Worm (Caenorhabditis elegans): Measurements from ENCODE around the gene Y32B12C.1.

Gene Y32B12C.1

DNA sequence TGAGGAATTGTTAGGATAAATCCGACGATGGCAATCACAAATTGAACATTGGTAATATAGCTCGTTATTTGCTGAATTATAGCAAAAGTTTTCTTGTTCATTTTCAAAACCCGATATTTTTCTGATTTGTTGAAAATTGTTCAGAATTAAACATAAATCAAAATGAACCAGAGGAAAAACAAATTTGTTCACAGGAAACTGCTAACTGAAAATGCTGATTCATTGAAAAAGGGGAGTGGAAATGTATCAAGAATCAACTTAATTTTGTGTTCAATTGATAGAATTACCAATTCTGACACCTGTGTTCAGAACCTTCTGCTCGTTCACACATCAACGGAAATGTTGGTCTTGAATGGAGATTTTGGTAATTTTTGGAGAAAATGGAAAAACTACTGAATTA lies 37.1 kb downstream of the Y32B12C.1 start, which contains the start of gene srw-77:
srw-77 (minus strand) TSS at position 101 of the 400 bp plus-strand sequence.
- TF ChIP-seq M03D4.4 (tag; optimal IDR thresholded peaks at IDR 0.05) (no peak), mab-5 (tag; optimal IDR thresholded peaks at IDR 0.05) (no peak), nhr-76 (tag; optimal IDR thresholded peaks at IDR 0.05) (no peak), elt-3 (tag; optimal IDR thresholded peaks at IDR 0.05) (no peak)

- TF ChIP-seq cnd-1 (tag; optimal IDR thresholded peaks at IDR 0.05) (no peak), tbx-8 (GFP tag; optimal IDR thresholded peaks at IDR 0.05) (no peak), ces-1 (GFP tag; optimal IDR thresholded peaks at IDR 0.05) (no peak), nhr-76 (tag; optimal IDR thresholded peaks at IDR 0.05) (no peak), unc-39 (tag; optimal IDR thresholded peaks at IDR 0.05) (no peak), bed-3 (GFP tag; optimal IDR thresholded peaks at IDR 0.05) (no peak), lin-32 (GFP tag; optimal IDR thresholded peaks at IDR 0.05) (no peak), elt-1 (tag; optimal IDR thresholded peaks at IDR 0.05; ENCODE audit: borderline replicate concordance, insufficient read depth) (no peak), nhr-12 (tag; optimal IDR thresholded peaks at IDR 0.05) (no peak), mls-2 (tag; optimal IDR thresholded peaks at IDR 0.05) (no peak), ztf-11 (tag; optimal IDR thresholded peaks at IDR 0.05) (no peak), M03D4.4 (tag; optimal IDR thresholded peaks at IDR 0.05) (no peak), elt-3 (tag; optimal IDR thresholded peaks at IDR 0.05) (no peak), flh-1 (GFP tag; optimal IDR thresholded peaks at IDR 0.05) (no peak), ceh-39 (tag; optimal IDR thresholded peaks at IDR 0.05) (no peak), mab-5 (tag; optimal IDR thresholded peaks at IDR 0.05) (no peak), nhr-237 (tag; optimal IDR thresholded peaks at IDR 0.05) (no peak), lsy-2 (tag; optimal IDR thresholded peaks at IDR 0.05) (no peak)
These were observed 39.0 kb downstream of the Y32B12C.1 start, which contains the start of gene W06G6.17 for ce11 chrV:16645201-16645940. Gene W06G6.17 (minus strand): TSS chrV:16645251.

DNA sequence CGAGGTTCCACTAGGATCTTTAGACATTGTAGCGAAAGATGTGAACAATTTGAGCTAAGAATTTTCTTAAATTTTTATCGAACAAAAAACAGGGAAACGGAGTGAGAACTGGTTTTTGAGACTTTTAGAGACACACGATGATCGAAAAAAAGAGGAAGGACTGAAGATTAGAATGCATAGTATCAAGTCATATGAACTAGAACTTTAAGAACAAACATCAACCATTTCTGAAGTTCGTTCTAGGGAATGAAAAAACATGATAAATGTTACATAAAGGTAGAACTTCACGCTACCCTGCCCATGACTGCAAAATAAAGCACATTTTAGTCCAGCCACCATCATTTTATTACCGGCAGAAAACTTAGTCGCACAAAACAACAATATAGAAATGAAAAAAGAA lies 40.0 kb downstream of the Y32B12C.1 start, which contains the start of gene W06G6.9:
W06G6.9 (minus strand) TSS at position 101 of the 400 bp plus-strand sequence.
- TF ChIP-seq ham-2 (GFP tag; optimal IDR thresholded peaks at IDR 0.05) (no peak), bed-3 (GFP tag; optimal IDR thresholded peaks at IDR 0.05) (no peak), ceh-39 (tag; optimal IDR thresholded peaks at IDR 0.05) (no peak), unc-39 (tag; optimal IDR thresholded peaks at IDR 0.05) (no peak), mab-5 (tag; optimal IDR thresholded peaks at IDR 0.05) (no peak), ceh-83 (GFP tag; optimal IDR thresholded peaks at IDR 0.05) (no peak), mls-2 (tag; optimal IDR thresholded peaks at IDR 0.05) (no peak), nhr-2 (tag; optimal IDR thresholded peaks at IDR 0.05) (no peak), drap-1 (GFP tag; optimal IDR thresholded peaks at IDR 0.05) (no peak), nhr-12 (tag; optimal IDR thresholded peaks at IDR 0.05) (no peak), lin-13 (tag; optimal IDR thresholded peaks at IDR 0.05) (no peak), flh-1 (GFP tag; optimal IDR thresholded peaks at IDR 0.05) (no peak), zip-8 (tag; optimal IDR thresholded peaks at IDR 0.05) (no peak), unc-62 (GFP tag; optimal IDR thresholded peaks at IDR 0.05) (no peak)

DNA sequence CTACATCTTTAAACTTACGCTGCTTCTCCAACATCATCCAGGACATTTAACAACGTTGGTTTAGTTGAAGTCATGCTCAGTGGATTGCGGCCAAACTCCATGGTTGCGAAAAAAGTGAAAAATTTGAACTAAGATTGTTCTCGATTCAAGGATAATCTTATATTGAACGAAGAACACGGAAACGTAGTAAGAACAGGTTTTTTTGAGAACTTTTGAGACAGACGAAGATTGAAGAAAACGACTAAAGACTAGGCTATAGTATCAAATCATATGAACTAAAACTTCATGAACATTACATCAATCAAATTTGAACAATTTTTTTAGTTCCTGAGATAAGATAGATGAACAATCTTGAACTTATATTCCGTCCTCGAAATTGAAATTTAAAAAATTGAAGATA lies 40.7 kb downstream of the Y32B12C.1 start, which contains the start of gene W06G6.10:
W06G6.10 (minus strand) TSS at position 101 of the 400 bp plus-strand sequence.
- TF ChIP-seq snpc-4 (tag; optimal IDR thresholded peaks at IDR 0.05) (no peak), unc-120 (tag; optimal IDR thresholded peaks at IDR 0.05; ENCODE audit: poor library complexity, severe bottlenecking) (no peak), cnd-1 (tag; optimal IDR thresholded peaks at IDR 0.05) (no peak), bed-3 (GFP tag; optimal IDR thresholded peaks at IDR 0.05) (no peak), pha-4 (tag; optimal IDR thresholded peaks at IDR 0.05) (no peak), nhr-28 (tag; optimal IDR thresholded peaks at IDR 0.05) (no peak), mab-5 (tag; optimal IDR thresholded peaks at IDR 0.05) (no peak), nhr-12 (tag; optimal IDR thresholded peaks at IDR 0.05) (no peak), nhr-76 (tag; optimal IDR thresholded peaks at IDR 0.05) (no peak), mep-1 (tag; optimal IDR thresholded peaks at IDR 0.05) (no peak), unc-39 (tag; optimal IDR thresholded peaks at IDR 0.05) (no peak), lin-32 (GFP tag; optimal IDR thresholded peaks at IDR 0.05) (no peak), ham-2 (GFP tag; optimal IDR thresholded peaks at IDR 0.05) (no peak), elt-3 (tag; optimal IDR thresholded peaks at IDR 0.05) (no peak), ceh-83 (GFP tag; optimal IDR thresholded peaks at IDR 0.05) (no peak), blmp-1 (tag; optimal IDR thresholded peaks at IDR 0.05) (no peak)
